Worm (Caenorhabditis elegans) whole organism, late embryonic: Measurements from ENCODE around the gene yif-1.

ENCODE experiments used
- pat-9 ChIP-seq: fragments of 200-800 bp; sonication (Bioruptor generic); optimal IDR thresholded peaks from 2 replicates; lab custom pipeline; 2018; ENCODE audit warnings: mild to moderate bottlenecking, missing genetic modification characterization, moderate library complexity, missing compliant biosample characterization
- unc-86 ChIP-seq: sonication (generic microtip); optimal IDR thresholded peaks from 2 replicates; lab custom pipeline; 2016; ENCODE audit warnings: missing genetic modification characterization, missing compliant biosample characterization

ce11 chrV:10023062-10023536, 31.6 kb downstream of the yif-1 start:
- TF ChIP-seq pat-9 (tag; lab: Kevin White, UChicago) = no peak
- no peak for TF ChIP-seq unc-86
